Fruit fly (Drosophila melanogaster) S2 (cell line): Measurements from ENCODE around the gene CG13947.

Source experiments
- CG8478 ChIP-seq: fragments of >200 bp; optimal IDR thresholded peaks from 2 replicates; lab custom pipeline; 2018
- CTCF ChIP-seq, 2 experiments: fragments of >200 bp; optimal IDR thresholded peaks; 2 replicates each; lab custom pipeline; 2018

- TF ChIP-seq CTCF (optimal IDR thresholded peaks at IDR 0.05; lab: Kevin White, UChicago) (no peak), CG8478 (lab: Kevin White, UChicago) (no peak)
Observed at dm6 chr2L:827516-828362, 48.8 kb downstream of the CG13947 start.
